Worm (Caenorhabditis elegans): ENCODE measurements around the gene klp-20.

- TF ChIP-seq snpc-4 (tag; optimal IDR thresholded peaks at IDR 0.05) (no peak), sup-37 (GFP tag; optimal IDR thresholded peaks at IDR 0.05) (no peak), rnt-1 (tag; optimal IDR thresholded peaks at IDR 0.05) (no peak), unc-62 (GFP tag; optimal IDR thresholded peaks at IDR 0.05) (no peak), efl-1 (optimal IDR thresholded peaks at IDR 0.05) (no peak), efl-1 (GFP tag; optimal IDR thresholded peaks at IDR 0.05 in 1 of 2) (peak in 1 of 2 experiments; percentile 64)
Observed at ce11 chrIII:184335-184734, 25.5 kb upstream of the klp-20 start.
